Worm (Caenorhabditis elegans): ENCODE results near the gene dpy-19.

DNA sequence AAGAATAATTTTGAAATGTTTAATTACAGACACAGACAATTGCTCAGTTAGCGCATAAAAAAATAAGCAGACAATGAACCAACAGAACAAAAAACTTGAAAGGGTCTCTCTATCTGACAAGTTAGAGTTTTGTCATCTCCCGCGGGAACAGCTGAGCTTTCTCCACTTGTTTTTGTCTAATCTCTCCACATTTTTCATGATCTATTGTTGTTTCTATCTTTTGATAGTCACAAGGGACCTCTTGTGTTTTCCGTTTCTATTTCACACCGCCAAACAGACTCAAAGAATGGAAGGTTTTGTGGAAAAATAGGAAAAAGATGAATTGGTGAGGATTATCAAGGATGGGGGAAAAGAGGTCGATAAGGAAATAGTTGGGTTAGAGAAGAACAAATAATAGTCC, 30.5 kb downstream of the dpy-19 start:
- TF ChIP-seq fos-1 (tag; optimal IDR thresholded peaks at IDR 0.05): no peak
- TF ChIP-seq D1046.2 (GFP tag; IDR thresholded peaks at IDR 0.05): no peak
- TF ChIP-seq cey-2 (tag; optimal IDR thresholded peaks at IDR 0.05; ENCODE audit: borderline replicate concordance, insufficient read depth): no peak

All from whole organism, L4 larva.